Fruit fly (Drosophila melanogaster): ENCODE measurements around the gene RpS27.

- TF ChIP-seq CG6276 (GFP tag; optimal IDR thresholded peaks at IDR 0.05) (no peak), Smox (GFP tag; optimal IDR thresholded peaks at IDR 0.05) (no peak), CG11902 (GFP tag; optimal IDR thresholded peaks at IDR 0.05) (no peak), CG4318 (GFP tag; optimal IDR thresholded peaks at IDR 0.05) (no peak), CG11294 (GFP tag; IDR thresholded peaks at IDR 0.05) (no peak), CG3919 (GFP tag; optimal IDR thresholded peaks at IDR 0.05) (no peak), CG6854 (GFP tag; optimal IDR thresholded peaks at IDR 0.05) (no peak), Hr38 (GFP tag; optimal IDR thresholded peaks at IDR 0.05) (no peak), Hr4 (GFP tag; optimal IDR thresholded peaks at IDR 0.05) (no peak), Hr39 (GFP tag; optimal IDR thresholded peaks at IDR 0.05) (no peak), eg (GFP tag; IDR thresholded peaks at IDR 0.05) (no peak), CG9139 (GFP tag; optimal IDR thresholded peaks at IDR 0.05) (no peak)
Measured at dm6 chr3R:25225483-25225882, 21.8 kb downstream of the RpS27 start.

Measured in whole organism, prepupa.